Worm (Caenorhabditis elegans) whole organism, L4 larva: ENCODE measurements around the gene Y82E9BL.5.
A peak's percentile ranks its signal among the peaks of the same experiment; 100 is the strongest.
"Not testable (repeated sequence)": the region's sequence is repeated elsewhere in the genome, so short reads cannot be mapped to it uniquely, and the experiment has no call there.

Experiments
- F49E8.2 ChIP-seq: sonication (generic microtip); optimal IDR thresholded peaks from 2 replicates; lab custom pipeline; 2016; ENCODE audit warnings: missing compliant biosample characterization, mild to moderate bottlenecking, missing genetic modification characterization, borderline replicate concordance
- Y105C5A.15 ChIP-seq: fragments of 200-800 bp; sonication (Bioruptor generic); IDR thresholded peaks from 2 replicates; pipeline ENCODE4 v1.3.6; 2022; ENCODE audit warnings: missing genetic modification characterization, missing compliant biosample characterization
- Y75B8A.6 ChIP-seq: fragments of 200-800 bp; sonication (Bioruptor generic); IDR thresholded peaks from 2 replicates; pipeline ENCODE4 v1.3.6; 2022; ENCODE audit warnings: missing genetic modification reagents, missing genetic modification characterization, missing compliant biosample characterization
- arid-1 ChIP-seq: fragments of 200-800 bp; sonication (Bioruptor generic); conservative IDR thresholded peaks from 2 replicates; pipeline ENCODE4 v1.3.6; 2022; ENCODE audit warnings: missing genetic modification reagents, missing genetic modification characterization, missing compliant biosample characterization
- attf-4 ChIP-seq: sonication (generic microtip); optimal IDR thresholded peaks from 3 replicates; lab custom pipeline; 2017; ENCODE audit warnings: missing biosample characterization, missing genetic modification characterization
- ceh-32 ChIP-seq: sonication (generic microtip); optimal IDR thresholded peaks from 2 replicates; lab custom pipeline; 2016; ENCODE audit warnings: mild to moderate bottlenecking, missing genetic modification characterization, missing compliant biosample characterization; ENCODE audit not compliant: poor library complexity
- ceh-82 ChIP-seq: sonication (generic microtip); optimal IDR thresholded peaks from 2 replicates; lab custom pipeline; 2017; ENCODE audit warnings: missing biosample characterization, missing genetic modification characterization
- daf-16 ChIP-seq, 3 experiments: sonication (generic microtip); optimal IDR thresholded peaks; 2 replicates each; lab custom pipeline; 2016 to 2017; ENCODE audit warnings: missing genetic modification characterization in 3 of 3, missing genetic modification reagents in 3 of 3, mild to moderate bottlenecking in 2 of 3, missing compliant biosample characterization in 2 of 3, missing biosample characterization in 1 of 3, moderate library complexity in 1 of 3
- daf-19 ChIP-seq: fragments of 200-800 bp; sonication (Bioruptor generic); conservative IDR thresholded peaks from 2 replicates; pipeline ENCODE4 v1.3.6; 2022; ENCODE audit warnings: missing genetic modification characterization, missing compliant biosample characterization
- dmd-6 ChIP-seq: fragments of 200-800 bp; sonication (Bioruptor generic); IDR thresholded peaks from 2 replicates; pipeline ENCODE4 v1.3.6; 2022; ENCODE audit warnings: missing genetic modification reagents, missing genetic modification characterization, missing compliant biosample characterization
- dmd-8 ChIP-seq: fragments of 200-800 bp; sonication (Bioruptor generic); IDR thresholded peaks from 2 replicates; pipeline ENCODE4 v1.3.6; 2022; ENCODE audit warnings: missing genetic modification characterization, missing compliant biosample characterization
- dpl-1 ChIP-seq: fragments of 150-350 bp; optimal IDR thresholded peaks from 2 replicates; lab custom pipeline; 2014; ENCODE audit warnings: missing biosample characterization, missing genetic modification reagents, missing genetic modification characterization
- duxl-1 ChIP-seq: sonication (generic microtip); optimal IDR thresholded peaks from 2 replicates; lab custom pipeline; 2016; ENCODE audit warnings: mild to moderate bottlenecking, missing genetic modification characterization, moderate library complexity, missing compliant biosample characterization; ENCODE audit not compliant: poor library complexity
- dve-1 ChIP-seq: sonication (generic microtip); optimal IDR thresholded peaks from 2 replicates; lab custom pipeline; 2017; ENCODE audit warnings: antibody characterized with exemption, mild to moderate bottlenecking, missing genetic modification characterization, missing compliant biosample characterization; ENCODE audit not compliant: insufficient read depth
- fkh-10 ChIP-seq: fragments of 150-350 bp; optimal IDR thresholded peaks from 2 replicates; lab custom pipeline; 2014; ENCODE audit warnings: missing biosample characterization, missing genetic modification reagents, missing genetic modification characterization
- jun-1 ChIP-seq: fragments of 150-350 bp; optimal IDR thresholded peaks from 2 replicates; lab custom pipeline; 2014; ENCODE audit warnings: missing biosample characterization, missing genetic modification reagents, missing genetic modification characterization
- lim-7 ChIP-seq: fragments of 200-800 bp; sonication (Bioruptor generic); IDR thresholded peaks from 2 replicates; pipeline ENCODE4 v1.3.6; 2022; ENCODE audit warnings: missing genetic modification characterization, missing compliant biosample characterization
- lin-13 ChIP-seq: fragments of 150-350 bp; optimal IDR thresholded peaks from 2 replicates; lab custom pipeline; 2014; ENCODE audit warnings: missing biosample characterization, missing genetic modification reagents, missing genetic modification characterization
- lsy-2 ChIP-seq, 2 experiments: fragments of 150-350 bp in 1 of 2; sonication (generic microtip) in 1 of 2; optimal IDR thresholded peaks; 2 replicates each; lab custom pipeline; 2014 to 2017; ENCODE audit warnings: missing biosample characterization in 2 of 2, missing genetic modification characterization in 2 of 2
- nhr-10 ChIP-seq: fragments of 150-350 bp; optimal IDR thresholded peaks from 2 replicates; lab custom pipeline; 2014; ENCODE audit warnings: missing biosample characterization, missing genetic modification characterization
- nhr-111 ChIP-seq: fragments of 200-800 bp; sonication (Bioruptor generic); optimal IDR thresholded peaks from 2 replicates; lab custom pipeline; 2018; ENCODE audit warnings: mild to moderate bottlenecking, missing genetic modification characterization, missing compliant biosample characterization
- nhr-42 ChIP-seq: fragments of 200-800 bp; sonication (Bioruptor generic); IDR thresholded peaks from 2 replicates; pipeline ENCODE4 v1.3.6; 2022; ENCODE audit warnings: missing genetic modification characterization, missing compliant biosample characterization
- nhr-48 ChIP-seq: sonication (generic microtip); optimal IDR thresholded peaks from 2 replicates; lab custom pipeline; 2016; ENCODE audit warnings: mild to moderate bottlenecking, missing genetic modification characterization, missing compliant biosample characterization
- pha-4 ChIP-seq, 2 experiments: fragments of 150-350 bp in 1 of 2; fragments of 200-800 bp in 1 of 2; sonication (Bioruptor generic) in 1 of 2; IDR thresholded peaks in 1 of 2; optimal IDR thresholded peaks in 1 of 2; 2 replicates each; pipeline versions ENCODE4 v1.3.6 to Lab custom; 2014 to 2022; ENCODE audit warnings: missing genetic modification characterization in 2 of 2, missing genetic modification reagents in 2 of 2, missing biosample characterization in 1 of 2, missing compliant biosample characterization in 1 of 2
- pqm-1 ChIP-seq: sonication (generic microtip); optimal IDR thresholded peaks from 2 replicates; lab custom pipeline; 2017; ENCODE audit warnings: missing biosample characterization, missing genetic modification characterization
- rbr-2 ChIP-seq: sonication (generic microtip); optimal IDR thresholded peaks from 2 replicates; lab custom pipeline; 2016; ENCODE audit warnings: missing genotype, missing genetic modification characterization, missing compliant biosample characterization
- sdz-12 ChIP-seq: fragments of 200-800 bp; sonication (Bioruptor generic); optimal IDR thresholded peaks from 2 replicates; lab custom pipeline; 2018; ENCODE audit warnings: mild to moderate bottlenecking, missing genetic modification characterization, missing compliant biosample characterization
- skn-1 ChIP-seq: fragments of 150-350 bp; optimal IDR thresholded peaks from 2 replicates; lab custom pipeline; 2014; ENCODE audit warnings: missing biosample characterization, missing genetic modification characterization
- snpc-4 ChIP-seq: fragments of 150-350 bp; optimal IDR thresholded peaks from 2 replicates; lab custom pipeline; 2014; ENCODE audit warnings: missing biosample characterization, missing genetic modification characterization
- spr-1 ChIP-seq: sonication (generic microtip); optimal IDR thresholded peaks from 2 replicates; lab custom pipeline; 2016; ENCODE audit warnings: mild to moderate bottlenecking, missing genetic modification characterization, missing compliant biosample characterization
- unc-130 ChIP-seq: sonication (generic microtip); optimal IDR thresholded peaks from 2 replicates; lab custom pipeline; 2016; ENCODE audit warnings: missing genetic modification reagents, missing genetic modification characterization, missing compliant biosample characterization
- unc-62 ChIP-seq, 3 experiments: fragments of 150-350 bp in 1 of 3; sonication (generic microtip); optimal IDR thresholded peaks in 2 of 3; peaks in 1 of 3; 1 replicate in 1 of 3; 2 replicates in 2 of 3; lab custom pipeline; 2014 to 2017; ENCODE audit warnings: missing biosample characterization in 3 of 3, missing genetic modification characterization in 3 of 3, missing genetic modification reagents in 3 of 3, missing genotype in 1 of 3
- zfp-2 ChIP-seq: sonication (generic microtip); optimal IDR thresholded peaks from 2 replicates; lab custom pipeline; 2016; ENCODE audit warnings: mild to moderate bottlenecking, missing genetic modification characterization, missing compliant biosample characterization
- zfp-3 ChIP-seq: fragments of 200-800 bp; sonication (Bioruptor generic); conservative IDR thresholded peaks from 2 replicates; pipeline ENCODE4 v1.3.6; 2022; ENCODE audit warnings: missing genetic modification reagents, missing genetic modification characterization, missing compliant biosample characterization
- zip-11 ChIP-seq: fragments of 200-800 bp; sonication (Bioruptor generic); IDR thresholded peaks from 2 replicates; pipeline ENCODE4 v1.3.6; 2022; ENCODE audit warnings: missing genetic modification characterization, missing compliant biosample characterization
- zip-2 ChIP-seq: fragments of 150-350 bp; optimal IDR thresholded peaks from 2 replicates; lab custom pipeline; 2014; ENCODE audit warnings: missing biosample characterization, missing genetic modification characterization
- ztf-11 ChIP-seq: fragments of 150-350 bp; optimal IDR thresholded peaks from 2 replicates; lab custom pipeline; 2014; ENCODE audit warnings: missing biosample characterization, missing genetic modification characterization

The Y82E9BL.5 gene

ce11 chrIII:1359669-1360068 is 12.2 kb upstream of the Y82E9BL.5 start, which contains the start of gene Y82E9BR.9 (continued):
- TF ChIP-seq duxl-1, result no peak

- TF ChIP-seq nhr-42 (GFP tag; lab: Robert Waterston, UW); sdz-12; lsy-2 (tag; optimal IDR thresholded peaks at IDR 0.05; lab: Kevin White, UChicago): not testable (repeated sequence)
Measured at ce11 chrIII:1357973-1358372, 10.5 kb upstream of the Y82E9BL.5 start, which contains the start of gene Y82E9BR.8. Gene Y82E9BR.8 (minus strand): TSS chrIII:1358073.

- TF ChIP-seq pha-4 (GFP tag; IDR thresholded peaks at IDR 0.05; lab: Robert Waterston, UW) (no peak), pha-4 (tag; optimal IDR thresholded peaks at IDR 0.05; lab: Kevin White, UChicago) (no peak), nhr-48 (tag; lab: Kevin White, UChicago) (no peak), sdz-12 (no peak), unc-62 (GFP tag; optimal IDR thresholded peaks at IDR 0.05 in 1 of 2; lab: Kevin White, UChicago) (no peak), unc-62 (tag; optimal IDR thresholded peaks at IDR 0.05; lab: Kevin White, UChicago) (no peak), daf-19 (GFP tag; lab: Robert Waterston, UW) (no peak), ceh-32 (no peak), attf-4 (tag; lab: Kevin White, UChicago) (no peak), nhr-10 (no peak), zip-2 (tag; lab: Kevin White, UChicago) (no peak), F49E8.2 (tag; lab: Kevin White, UChicago) (no peak), zfp-3 (no peak), zfp-2 (no peak), ceh-82 (no peak), rbr-2 (tag; lab: Kevin White, UChicago) (no peak), dve-1 (tag; lab: Kevin White, UChicago) (no peak), arid-1 (GFP tag; lab: Robert Waterston, UW) (no peak), lim-7 (GFP tag; lab: Robert Waterston, UW) (no peak), dpl-1 (GFP tag; lab: Kevin White, UChicago) (no peak), snpc-4 (no peak), fkh-10 (no peak)
Measured at ce11 chrIII:1355320-1355719, 7.9 kb upstream of the Y82E9BL.5 start, which contains the start of gene Y82E9BL.1. Gene Y82E9BL.1 (minus strand): TSS chrIII:1355420.

ce11 chrIII:1354523-1354922 is 7.1 kb upstream of the Y82E9BL.5 start:
- 0 out of 2 replicates have a peak, but pooled peaks have one; percentile 59 for TF ChIP-seq lim-7 (GFP tag; lab: Robert Waterston, UW)
- TF ChIP-seq zip-2 (tag; lab: Kevin White, UChicago), result no peak

ce11 chrIII:1350745-1351144 is 3.3 kb upstream of the Y82E9BL.5 start, which contains the start of gene Y82E9BL.3:
Gene Y82E9BL.3 (minus strand): TSS chrIII:1350845.
- no peak for TF ChIP-seq dmd-6 (GFP tag; lab: Robert Waterston, UW)
- no peak for TF ChIP-seq nhr-42 (GFP tag; lab: Robert Waterston, UW)
- TF ChIP-seq jun-1, result no peak
- no peak for TF ChIP-seq lin-13
- no peak for TF ChIP-seq skn-1
- TF ChIP-seq pqm-1 (tag; lab: Kevin White, UChicago), result no peak
- TF ChIP-seq Y75B8A.6 (GFP tag; lab: Robert Waterston, UW), result no peak
- no peak for TF ChIP-seq ceh-32
- no peak for TF ChIP-seq nhr-111 (GFP tag; lab: Kevin White, UChicago)
- TF ChIP-seq daf-16 (GFP tag; optimal IDR thresholded peaks at IDR 0.05; lab: Kevin White, UChicago), result no peak
- TF ChIP-seq daf-16 (tag; optimal IDR thresholded peaks at IDR 0.05; lab: Kevin White, UChicago), result no peak
- TF ChIP-seq ztf-11 (tag; lab: Kevin White, UChicago), result no peak
- TF ChIP-seq spr-1 (tag; lab: Kevin White, UChicago), result no peak
- TF ChIP-seq zip-11 (GFP tag; lab: Robert Waterston, UW), result no peak
- TF ChIP-seq unc-130, result no peak
- TF ChIP-seq Y105C5A.15 (GFP tag; lab: Robert Waterston, UW), result no peak
- no peak for TF ChIP-seq dmd-8 (GFP tag; lab: Robert Waterston, UW)
